Worm (Caenorhabditis elegans) whole organism, L2 larva: ENCODE data around the gene F39H12.3.

ENCODE experiments used
- C34F6.9 ChIP-seq: fragments of 150-350 bp; optimal IDR thresholded peaks from 2 replicates; lab custom pipeline; 2014; ENCODE audit warnings: missing biosample characterization, missing genetic modification characterization
- F13H6.1 ChIP-seq: sonication (generic microtip); optimal IDR thresholded peaks from 2 replicates; lab custom pipeline; 2016; ENCODE audit warnings: missing genetic modification characterization, missing compliant biosample characterization
- R02D3.7 ChIP-seq: fragments of 150-350 bp; optimal IDR thresholded peaks from 2 replicates; lab custom pipeline; 2014; ENCODE audit warnings: missing biosample characterization, missing genetic modification characterization
- Y55F3AM.14 ChIP-seq: fragments of 200-800 bp; sonication (Bioruptor generic); optimal IDR thresholded peaks from 2 replicates; lab custom pipeline; 2018; ENCODE audit warnings: mild to moderate bottlenecking, missing genetic modification characterization, missing compliant biosample characterization
- ZK546.5 ChIP-seq: sonication (generic microtip); optimal IDR thresholded peaks from 2 replicates; lab custom pipeline; 2017; ENCODE audit warnings: missing biosample characterization, missing genetic modification characterization
- aly-2 ChIP-seq: fragments of 150-350 bp; optimal IDR thresholded peaks from 2 replicates; lab custom pipeline; 2014; ENCODE audit warnings: missing biosample characterization, missing genetic modification characterization
- ama-1 ChIP-seq: fragments of 150-350 bp; optimal IDR thresholded peaks from 2 replicates; lab custom pipeline; 2018; ENCODE audit warnings: inconsistent platforms
- blmp-1 ChIP-seq: sonication (generic microtip); optimal IDR thresholded peaks from 2 replicates; lab custom pipeline; 2017; ENCODE audit warnings: missing genetic modification characterization, mild to moderate bottlenecking, missing compliant biosample characterization, antibody characterized with exemption, moderate library complexity; ENCODE audit not compliant: insufficient read depth
- ceh-16 ChIP-seq: fragments of 150-350 bp; optimal IDR thresholded peaks from 2 replicates; lab custom pipeline; 2014; ENCODE audit warnings: missing biosample characterization, missing genetic modification characterization
- crh-2 ChIP-seq: sonication (generic microtip); optimal IDR thresholded peaks from 2 replicates; lab custom pipeline; 2017; ENCODE audit warnings: missing biosample characterization, missing genetic modification characterization
- egl-27 ChIP-seq: sonication (generic microtip); optimal IDR thresholded peaks from 3 replicates; lab custom pipeline; 2017; ENCODE audit warnings: missing biosample characterization, missing genetic modification reagents, missing genetic modification characterization
- elt-3 ChIP-seq: sonication (generic microtip); optimal IDR thresholded peaks from 2 replicates; lab custom pipeline; 2017; ENCODE audit warnings: missing biosample characterization, missing genetic modification characterization
- mab-5 ChIP-seq: fragments of 150-350 bp; optimal IDR thresholded peaks from 2 replicates; lab custom pipeline; 2014; ENCODE audit warnings: missing biosample characterization, missing genetic modification characterization
- mbf-1 ChIP-seq: sonication (generic microtip); optimal IDR thresholded peaks from 2 replicates; lab custom pipeline; 2017; ENCODE audit warnings: missing biosample characterization, missing genetic modification characterization
- mdl-1 ChIP-seq, 2 experiments: fragments of 150-350 bp in 1 of 2; sonication (generic microtip) in 1 of 2; optimal IDR thresholded peaks; 2 replicates each; lab custom pipeline; 2017; ENCODE audit warnings: missing biosample characterization in 2 of 2, missing genetic modification characterization in 2 of 2
- nhr-10 ChIP-seq: sonication (generic microtip); optimal IDR thresholded peaks from 2 replicates; lab custom pipeline; 2017; ENCODE audit warnings: missing biosample characterization, missing genetic modification characterization
- nhr-12 ChIP-seq: fragments of 150-350 bp; optimal IDR thresholded peaks from 2 replicates; lab custom pipeline; 2014; ENCODE audit warnings: missing biosample characterization, missing genetic modification characterization
- nhr-129 ChIP-seq: fragments of 150-350 bp; optimal IDR thresholded peaks from 2 replicates; lab custom pipeline; 2014; ENCODE audit warnings: missing biosample characterization, missing genetic modification characterization
- nhr-23 ChIP-seq: fragments of 150-350 bp; optimal IDR thresholded peaks from 2 replicates; lab custom pipeline; 2014; ENCODE audit warnings: missing biosample characterization, missing genetic modification reagents, missing genetic modification characterization
- nhr-237 ChIP-seq: fragments of 150-350 bp; optimal IDR thresholded peaks from 2 replicates; lab custom pipeline; 2014; ENCODE audit warnings: missing biosample characterization, missing genetic modification characterization
- nhr-25 ChIP-seq: fragments of 150-350 bp; sonication (generic microtip); optimal IDR thresholded peaks from 3 replicates; lab custom pipeline; 2014; ENCODE audit warnings: missing biosample characterization, missing genetic modification characterization
- nhr-6 ChIP-seq: fragments of 150-350 bp; optimal IDR thresholded peaks from 2 replicates; lab custom pipeline; 2014; ENCODE audit warnings: missing biosample characterization, missing genetic modification characterization
- nhr-77 ChIP-seq: fragments of 150-350 bp; optimal IDR thresholded peaks from 2 replicates; lab custom pipeline; 2014; ENCODE audit warnings: missing biosample characterization, missing genetic modification characterization
- peb-1 ChIP-seq: fragments of 150-350 bp; optimal IDR thresholded peaks from 2 replicates; lab custom pipeline; 2014; ENCODE audit warnings: missing biosample characterization, missing genetic modification characterization
- sem-4 ChIP-seq: fragments of 150-350 bp; optimal IDR thresholded peaks from 2 replicates; lab custom pipeline; 2014; ENCODE audit warnings: missing biosample characterization, missing genetic modification reagents, missing genetic modification characterization
- sma-3 ChIP-seq: sonication (generic microtip); optimal IDR thresholded peaks from 2 replicates; lab custom pipeline; 2016; ENCODE audit warnings: missing genetic modification reagents, missing genetic modification characterization, missing compliant biosample characterization
- sma-9 ChIP-seq, 2 experiments: fragments of 150-350 bp in 1 of 2; sonication (generic microtip) in 1 of 2; optimal IDR thresholded peaks; 2 replicates each; lab custom pipeline; 2014 to 2016; ENCODE audit warnings: missing genetic modification characterization in 2 of 2, mild to moderate bottlenecking in 1 of 2, missing biosample characterization in 1 of 2, missing compliant biosample characterization in 1 of 2, missing genetic modification reagents in 1 of 2, moderate library complexity in 1 of 2
- snpc-4 ChIP-seq: fragments of 150-350 bp; optimal IDR thresholded peaks from 2 replicates; lab custom pipeline; 2014; ENCODE audit warnings: missing biosample characterization, missing genetic modification characterization
- unc-39 ChIP-seq: fragments of 150-350 bp; optimal IDR thresholded peaks from 2 replicates; lab custom pipeline; 2014; ENCODE audit warnings: missing biosample characterization, missing genetic modification characterization
- unc-55 ChIP-seq: fragments of 150-350 bp; sonication (generic microtip); optimal IDR thresholded peaks from 3 replicates; lab custom pipeline; 2014; ENCODE audit warnings: missing biosample characterization, missing genetic modification reagents, missing genetic modification characterization
- unc-62 ChIP-seq: fragments of 150-350 bp; optimal IDR thresholded peaks from 2 replicates; lab custom pipeline; 2014; ENCODE audit warnings: missing biosample characterization, missing genetic modification reagents, missing genetic modification characterization
- zag-1 ChIP-seq: fragments of 150-350 bp; optimal IDR thresholded peaks from 2 replicates; lab custom pipeline; 2014; ENCODE audit warnings: missing biosample characterization, missing genetic modification characterization
- ztf-11 ChIP-seq: sonication (generic microtip); optimal IDR thresholded peaks from 2 replicates; lab custom pipeline; 2017; ENCODE audit warnings: missing biosample characterization, missing genetic modification characterization

The F39H12.3 gene

ce11 chrX:852739-853268 is 11.5 kb upstream of the F39H12.3 start:
- TF ChIP-seq C34F6.9 (tag; lab: Kevin White, UChicago) (no peak), mbf-1 (no peak), nhr-25 (peak; percentile 36), ZK546.5 (no peak)

DNA sequence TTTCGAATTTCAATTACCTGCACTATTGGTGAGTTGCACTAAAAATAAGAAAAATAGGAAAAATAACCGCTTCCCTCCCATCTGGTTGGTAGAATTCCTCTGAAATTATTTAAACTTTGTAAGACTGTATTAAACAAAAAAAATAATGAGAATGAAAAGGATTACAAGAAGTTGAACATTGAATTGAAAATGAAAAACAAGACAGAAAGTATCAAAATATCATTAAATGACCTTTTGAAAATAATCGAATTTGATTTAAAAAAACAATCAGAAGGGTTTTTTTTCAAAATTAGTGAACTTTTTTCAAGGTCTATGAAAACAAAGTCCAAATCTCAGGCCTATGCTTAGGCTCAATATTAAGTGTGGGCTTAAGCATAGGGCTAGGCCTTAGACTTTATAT is 10.1 kb upstream of the F39H12.3 start, which contains the start of gene igcm-1:
Gene igcm-1, minus strand, starts transcription at position 101 of the 400 bp plus-strand sequence.
- TF ChIP-seq snpc-4 (tag; lab: Kevin White, UChicago), result no peak
- TF ChIP-seq nhr-10 (tag; lab: Kevin White, UChicago), result no peak
- no peak for TF ChIP-seq sem-4
- TF ChIP-seq sma-9 (GFP tag; optimal IDR thresholded peaks at IDR 0.05; lab: Kevin White, UChicago), result no peak
- TF ChIP-seq sma-9 (tag; optimal IDR thresholded peaks at IDR 0.05; lab: Kevin White, UChicago), result no peak
- no peak for TF ChIP-seq unc-55
- TF ChIP-seq blmp-1 (tag; lab: Kevin White, UChicago), result no peak
- TF ChIP-seq nhr-129, result no peak
- TF ChIP-seq elt-3 (tag; lab: Kevin White, UChicago), result no peak
- TF ChIP-seq nhr-77 (tag; lab: Kevin White, UChicago), result no peak
- TF ChIP-seq ama-1 (lab: Kevin White, UChicago), result no peak
- no peak for TF ChIP-seq peb-1 (tag; lab: Kevin White, UChicago)

DNA sequence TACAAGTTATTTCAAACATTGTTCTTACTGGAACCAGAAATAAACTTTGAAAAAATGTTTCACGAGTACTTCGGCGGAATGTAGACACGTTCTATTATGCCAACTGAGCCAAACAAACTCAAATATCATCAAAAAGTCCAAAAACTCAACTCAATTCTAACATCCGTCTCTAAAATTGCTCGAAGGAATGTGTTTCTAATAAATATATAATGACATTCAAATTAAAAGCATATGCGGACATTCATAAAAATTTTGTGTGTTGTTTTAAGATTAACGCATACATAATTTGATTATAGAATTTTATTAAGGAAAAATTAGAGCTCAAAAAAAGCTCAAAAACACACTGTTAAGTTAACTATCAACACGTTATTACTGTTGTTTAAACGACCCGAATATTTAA is 4.2 kb upstream of the F39H12.3 start:
- TF ChIP-seq nhr-12 (tag; lab: Kevin White, UChicago), result no peak
- TF ChIP-seq nhr-6 (tag; lab: Kevin White, UChicago), result no peak
- TF ChIP-seq unc-39 (tag; lab: Kevin White, UChicago), result no peak
- no peak for TF ChIP-seq ZK546.5
- TF ChIP-seq zag-1 (tag; lab: Kevin White, UChicago), result no peak
- TF ChIP-seq nhr-25, result no peak
- TF ChIP-seq crh-2 (tag; lab: Kevin White, UChicago), result no peak
- no peak for TF ChIP-seq ama-1 (lab: Kevin White, UChicago)
- no peak for TF ChIP-seq unc-62 (GFP tag; lab: Kevin White, UChicago)
- no peak for TF ChIP-seq egl-27
- no peak for TF ChIP-seq unc-55
- no peak for TF ChIP-seq ceh-16 (tag; lab: Kevin White, UChicago)
- TF ChIP-seq Y55F3AM.14, result no peak
- no peak for TF ChIP-seq sma-3
- no peak for TF ChIP-seq snpc-4 (tag; lab: Kevin White, UChicago)
- no peak for TF ChIP-seq F13H6.1 (tag; lab: Kevin White, UChicago)

ce11 chrX:844649-845048 is 3.4 kb upstream of the F39H12.3 start:
- TF ChIP-seq crh-2 (tag; lab: Kevin White, UChicago) (peak; percentile 7), nhr-129 (peak; percentile 3), C34F6.9 (tag; lab: Kevin White, UChicago) (peak; percentile 27), R02D3.7 (tag; lab: Kevin White, UChicago) (no peak), mdl-1 (tag; optimal IDR thresholded peaks at IDR 0.05; lab: Kevin White, UChicago) (no peak)
- TF ChIP-seq, all 48 proteins: peak for 3

DNA sequence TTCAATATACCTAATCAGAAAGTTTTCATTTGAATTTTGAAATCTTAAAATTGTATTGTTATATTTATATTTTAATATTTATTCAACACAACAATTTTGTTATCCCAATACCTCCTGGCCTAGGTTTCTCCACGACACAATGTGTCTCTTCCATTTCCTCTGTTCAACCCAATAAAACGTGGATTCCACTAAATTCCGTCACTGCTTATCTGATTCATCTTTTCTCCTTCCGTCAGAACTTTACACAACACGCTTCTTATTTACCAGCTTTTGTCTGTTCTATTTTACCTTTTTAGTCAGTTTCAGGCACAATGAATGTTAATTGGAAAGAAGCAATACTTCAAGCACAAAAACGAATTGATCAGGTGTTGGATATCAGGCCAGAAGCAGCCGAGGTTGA is 6.8 kb downstream of the F39H12.3 start, which contains the start of gene F39H12.1:
Gene F39H12.1, plus strand, starts transcription at position 301 of the 400 bp plus-strand sequence.
- TF ChIP-seq snpc-4 (tag; lab: Kevin White, UChicago), result no peak
- no peak for TF ChIP-seq crh-2 (tag; lab: Kevin White, UChicago)
- no peak for TF ChIP-seq mbf-1
- no peak for TF ChIP-seq ztf-11 (tag; lab: Kevin White, UChicago)
- no peak for TF ChIP-seq nhr-237 (tag; lab: Kevin White, UChicago)
- TF ChIP-seq unc-62 (GFP tag; lab: Kevin White, UChicago), result no peak
- no peak for TF ChIP-seq aly-2 (tag; lab: Kevin White, UChicago)
- TF ChIP-seq mab-5 (tag; lab: Kevin White, UChicago), result no peak
- TF ChIP-seq nhr-23 (tag; lab: Kevin White, UChicago), result no peak
- no peak for TF ChIP-seq nhr-25
- TF ChIP-seq peb-1 (tag; lab: Kevin White, UChicago), result no peak
- TF ChIP-seq ZK546.5, result no peak
- no peak for TF ChIP-seq Y55F3AM.14
- TF ChIP-seq F13H6.1 (tag; lab: Kevin White, UChicago), result no peak
- TF ChIP-seq ama-1 (lab: Kevin White, UChicago), result no peak
